Worm (Caenorhabditis elegans) whole organism, midembryonic: Measurements from ENCODE around the gene T01G5.6.

ENCODE experiments used
- T22C8.4 ChIP-seq: fragments of 200-800 bp; sonication (Bioruptor generic); IDR thresholded peaks from 2 replicates; pipeline ENCODE4 v1.3.6; 2022; ENCODE audit warnings: missing genetic modification characterization, missing compliant biosample characterization
- cog-1 ChIP-seq: sonication (generic microtip); optimal IDR thresholded peaks from 2 replicates; lab custom pipeline; 2016; ENCODE audit warnings: missing genetic modification characterization, missing compliant biosample characterization
- klf-2 ChIP-seq: fragments of 200-800 bp; sonication (Bioruptor generic); conservative IDR thresholded peaks from 2 replicates; pipeline ENCODE4 v1.3.6; 2022; ENCODE audit warnings: missing genetic modification reagents, missing genetic modification characterization, missing compliant biosample characterization
- med-1 ChIP-seq: sonication (generic microtip); optimal IDR thresholded peaks from 2 replicates; lab custom pipeline; 2017; ENCODE audit warnings: missing genetic modification characterization, mild to moderate bottlenecking, missing compliant biosample characterization, antibody characterized with exemption, missing genetic modification reagents; ENCODE audit not compliant: insufficient read depth
- ref-1 ChIP-seq: fragments of 200-800 bp; sonication (Bioruptor generic); conservative IDR thresholded peaks from 2 replicates; pipeline ENCODE4 v1.3.6; 2022; ENCODE audit warnings: missing genetic modification reagents, missing genetic modification characterization, missing compliant biosample characterization
- tab-1 ChIP-seq: fragments of 200-800 bp; sonication (Bioruptor generic); IDR thresholded peaks from 2 replicates; pipeline ENCODE4 v1.3.6; 2022; ENCODE audit warnings: missing genetic modification characterization, missing compliant biosample characterization
- ztf-23 ChIP-seq: fragments of 200-800 bp; sonication (Bioruptor generic); IDR thresholded peaks from 2 replicates; pipeline ENCODE4 v1.3.6; 2022; ENCODE audit warnings: missing genetic modification reagents, missing genetic modification characterization, missing compliant biosample characterization
- ztf-29 ChIP-seq: fragments of 200-800 bp; sonication (Bioruptor generic); IDR thresholded peaks from 2 replicates; pipeline ENCODE4 v1.3.6; 2022; ENCODE audit warnings: missing genetic modification reagents, missing genetic modification characterization, missing compliant biosample characterization

DNA sequence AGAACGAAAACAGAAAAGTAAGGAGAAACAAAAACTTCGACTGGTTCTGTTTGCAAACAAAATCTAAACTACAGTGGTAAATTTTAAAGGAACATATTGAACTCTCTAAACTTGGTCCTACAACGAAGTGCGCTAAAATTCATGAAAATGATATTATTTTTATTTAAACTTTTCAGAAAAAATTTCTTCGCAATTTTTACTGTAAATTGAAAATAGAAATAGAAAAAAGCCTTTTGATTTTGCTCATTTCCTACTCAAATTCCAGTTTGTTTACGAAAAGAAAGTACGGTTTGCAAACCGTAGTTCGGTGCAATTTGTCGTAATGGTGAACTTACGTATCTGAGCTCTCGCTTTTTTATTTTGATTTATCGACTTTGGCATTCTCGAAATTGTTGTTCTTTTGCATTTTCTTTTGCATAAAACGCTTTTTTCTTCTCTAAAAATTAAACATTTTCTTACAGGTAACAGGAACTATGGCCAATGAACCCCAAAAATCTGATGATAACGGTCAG is 48.0 kb downstream of the T01G5.6 start, which contains the start of gene otub-1:
- no peak for TF ChIP-seq ref-1 (GFP tag; lab: Robert Waterston, UW)
- no peak for TF ChIP-seq ztf-23 (GFP tag; lab: Robert Waterston, UW)
- TF ChIP-seq cog-1 (tag; lab: Kevin White, UChicago), result no peak
- TF ChIP-seq klf-2 (GFP tag; lab: Robert Waterston, UW), result no peak
- TF ChIP-seq med-1 (GFP tag; lab: Kevin White, UChicago), result no peak
- no peak for TF ChIP-seq T22C8.4 (GFP tag; lab: Robert Waterston, UW)
- no peak for TF ChIP-seq tab-1 (GFP tag; lab: Robert Waterston, UW)
- TF ChIP-seq ztf-29, result no peak
